Fruit fly (Drosophila melanogaster) whole organism, wandering third instar larva: Measurements from ENCODE around the gene CG6465.

Experiments
- Abd-B ChIP-seq: fragments of >200 bp; optimal IDR thresholded peaks from 2 replicates; lab custom pipeline; 2017; ENCODE audit warnings: missing biosample characterization, missing genetic modification characterization
- CG32264 ChIP-seq: fragments of 200-800 bp; sonication (Bioruptor generic); optimal IDR thresholded peaks from 2 replicates; lab custom pipeline; 2016; ENCODE audit warnings: missing biosample characterization, missing genetic modification characterization
- CG9705 ChIP-seq: fragments of 200-800 bp; sonication (Bioruptor generic); optimal IDR thresholded peaks from 2 replicates; lab custom pipeline; 2018; ENCODE audit warnings: missing biosample characterization, mild to moderate bottlenecking, missing genetic modification characterization
- CrebA ChIP-seq: fragments of 200-800 bp; sonication (Bioruptor generic); optimal IDR thresholded peaks from 2 replicates; lab custom pipeline; 2016; ENCODE audit warnings: missing biosample characterization, mild to moderate bottlenecking, missing genetic modification characterization, borderline replicate concordance
- Dfd ChIP-seq: fragments of >200 bp; optimal IDR thresholded peaks from 2 replicates; lab custom pipeline; 2017; ENCODE audit warnings: missing biosample characterization, missing genetic modification characterization
- Dif ChIP-seq: fragments of 200-275, 200-300 bp; sonication (Bioruptor generic); optimal IDR thresholded peaks from 2 replicates; lab custom pipeline; 2018; ENCODE audit warnings: missing biosample characterization, missing genetic modification characterization; ENCODE audit not compliant: partially characterized antibody
- GATAd ChIP-seq: sonication (Bioruptor generic); optimal IDR thresholded peaks from 2 replicates; lab custom pipeline; 2016; ENCODE audit warnings: missing biosample characterization, missing genetic modification characterization
- HLH106 ChIP-seq: fragments of 200-800 bp; optimal IDR thresholded peaks from 3 replicates; lab custom pipeline; 2019; ENCODE audit warnings: missing biosample characterization, mild to moderate bottlenecking, missing genetic modification characterization, moderate library complexity
- Hnf4 ChIP-seq: fragments of 200-800 bp; sonication (Bioruptor generic); optimal IDR thresholded peaks from 2 replicates; lab custom pipeline; 2016; ENCODE audit warnings: missing biosample characterization, mild to moderate bottlenecking, missing genetic modification characterization
- Hr78 ChIP-seq: fragments of >200 bp; optimal IDR thresholded peaks from 2 replicates; lab custom pipeline; 2017; ENCODE audit warnings: missing biosample characterization, missing genetic modification characterization
- Hr83 ChIP-seq: fragments of 200-300 bp; sonication (Bioruptor generic); optimal IDR thresholded peaks from 2 replicates; lab custom pipeline; 2016; ENCODE audit warnings: missing biosample characterization, mild to moderate bottlenecking, missing genetic modification characterization, moderate library complexity; ENCODE audit not compliant: poor library complexity, severe bottlenecking
- Jra ChIP-seq: sonication (Bioruptor generic); optimal IDR thresholded peaks from 2 replicates; lab custom pipeline; 2016; ENCODE audit warnings: missing biosample characterization, missing genetic modification characterization
- Mio ChIP-seq: sonication (Bioruptor generic); optimal IDR thresholded peaks from 2 replicates; lab custom pipeline; 2016; ENCODE audit warnings: missing biosample characterization, missing genetic modification characterization
- Myc ChIP-seq: fragments of >200 bp; optimal IDR thresholded peaks from 2 replicates; lab custom pipeline; 2017
- N ChIP-seq: fragments of >200 bp; optimal IDR thresholded peaks from 2 replicates; lab custom pipeline; 2018; ENCODE audit warnings: missing biosample characterization, missing external identifiers, missing genetic modification characterization
- OdsH ChIP-seq: fragments of 200-800 bp; sonication (Bioruptor generic); optimal IDR thresholded peaks from 2 replicates; lab custom pipeline; 2016; ENCODE audit warnings: missing biosample characterization, mild to moderate bottlenecking, missing genetic modification characterization
- Rel ChIP-seq, 2 experiments: fragments of 200-800 bp; sonication (Bioruptor generic) in 1 of 2; optimal IDR thresholded peaks; 2 replicates in 1 of 2; 3 replicates in 1 of 2; lab custom pipeline; 2016 to 2019; ENCODE audit warnings: mild to moderate bottlenecking in 2 of 2, missing biosample characterization in 2 of 2, missing genetic modification characterization in 2 of 2, moderate library complexity in 1 of 2
- Sp1 ChIP-seq: fragments of 200-800 bp; sonication (Bioruptor generic); optimal IDR thresholded peaks from 3 replicates; lab custom pipeline; 2019; ENCODE audit warnings: missing biosample characterization, mild to moderate bottlenecking, missing genetic modification characterization, moderate library complexity
- Vsx2 ChIP-seq: fragments of 200-300, 225-300 bp; sonication (Bioruptor generic); optimal IDR thresholded peaks from 2 replicates; lab custom pipeline; 2018; ENCODE audit warnings: missing biosample characterization, missing genetic modification characterization; ENCODE audit not compliant: partially characterized antibody
- br ChIP-seq: fragments of 200-800 bp; sonication (Bioruptor generic); optimal IDR thresholded peaks from 2 replicates; lab custom pipeline; 2016; ENCODE audit warnings: missing biosample characterization, missing genetic modification characterization
- brk ChIP-seq: fragments of 200-800 bp; sonication (Bioruptor generic); optimal IDR thresholded peaks from 2 replicates; lab custom pipeline; 2016; ENCODE audit warnings: missing biosample characterization, mild to moderate bottlenecking, missing genetic modification characterization
- dl ChIP-seq, 2 experiments: fragments of 175-275, 200-275 bp in 1 of 2; fragments of 200-275 bp in 1 of 2; sonication (Bioruptor generic); optimal IDR thresholded peaks; lab custom pipeline; 2018; ENCODE audit warnings: mild to moderate bottlenecking in 2 of 2, missing biosample characterization in 2 of 2, missing genetic modification characterization in 2 of 2, moderate library complexity in 2 of 2; ENCODE audit not compliant: partially characterized antibody in 2 of 2, insufficient read depth in 1 of 2
- dmrt93B ChIP-seq: fragments of 200-800 bp; sonication (Bioruptor generic); optimal IDR thresholded peaks from 2 replicates; lab custom pipeline; 2018; ENCODE audit warnings: missing biosample characterization, mild to moderate bottlenecking, missing genetic modification characterization
- dsf ChIP-seq: sonication (Bioruptor generic); optimal IDR thresholded peaks from 2 replicates; lab custom pipeline; 2016; ENCODE audit warnings: missing biosample characterization, missing genetic modification characterization, borderline replicate concordance
- ey ChIP-seq: fragments of 200-800 bp; sonication (Bioruptor generic); optimal IDR thresholded peaks from 2 replicates; lab custom pipeline; 2016; ENCODE audit warnings: missing biosample characterization, missing genetic modification characterization
- foxo ChIP-seq, 2 experiments: fragments of 200-800 bp; sonication (Bioruptor generic); optimal IDR thresholded peaks; 2 replicates in 1 of 2; 3 replicates in 1 of 2; lab custom pipeline; 2016 to 2017; ENCODE audit warnings: missing biosample characterization in 2 of 2, missing genetic modification characterization in 2 of 2
- fru ChIP-seq: fragments of 200-800 bp; sonication (Bioruptor generic); optimal IDR thresholded peaks from 3 replicates; lab custom pipeline; 2016; ENCODE audit warnings: missing biosample characterization, mild to moderate bottlenecking, missing genetic modification characterization
- h ChIP-seq: fragments of 200-800 bp; sonication (Bioruptor generic); optimal IDR thresholded peaks from 3 replicates; lab custom pipeline; 2016; ENCODE audit warnings: missing biosample characterization, mild to moderate bottlenecking, missing genetic modification characterization
- jim ChIP-seq: fragments of 175-275, 200-325 bp; sonication (Bioruptor generic); optimal IDR thresholded peaks from 2 replicates; lab custom pipeline; 2016; ENCODE audit warnings: missing biosample characterization, mild to moderate bottlenecking, missing genetic modification characterization
- lola ChIP-seq: fragments of >200 bp; optimal IDR thresholded peaks from 2 replicates; lab custom pipeline; 2017; ENCODE audit warnings: missing biosample characterization, missing genetic modification characterization
- pan ChIP-seq: fragments of >200 bp; optimal IDR thresholded peaks from 2 replicates; lab custom pipeline; 2017
- psq ChIP-seq: fragments of 200-800 bp; sonication (Bioruptor generic); optimal IDR thresholded peaks from 3 replicates; lab custom pipeline; 2017; ENCODE audit warnings: missing biosample characterization, mild to moderate bottlenecking, missing genetic modification characterization, moderate library complexity
- rgr ChIP-seq: fragments of 200-800 bp; sonication (Bioruptor generic); optimal IDR thresholded peaks from 3 replicates; lab custom pipeline; 2016; ENCODE audit warnings: missing biosample characterization, mild to moderate bottlenecking, missing genetic modification characterization
- sage ChIP-seq: fragments of 200-800 bp; sonication (Bioruptor generic); optimal IDR thresholded peaks from 2 replicates; lab custom pipeline; 2016; ENCODE audit warnings: missing biosample characterization, mild to moderate bottlenecking, missing genetic modification characterization
- sv ChIP-seq: fragments of 200-800 bp; sonication (Bioruptor generic); optimal IDR thresholded peaks from 3 replicates; lab custom pipeline; 2016; ENCODE audit warnings: missing biosample characterization, missing genetic modification characterization
- tai ChIP-seq: sonication (Bioruptor generic); optimal IDR thresholded peaks from 2 replicates; lab custom pipeline; 2016; ENCODE audit warnings: missing biosample characterization, missing genetic modification characterization
- usp ChIP-seq: fragments of >200 bp; optimal IDR thresholded peaks from 2 replicates; lab custom pipeline; 2017; ENCODE audit warnings: missing biosample characterization, missing genetic modification characterization
- woc ChIP-seq: sonication (Bioruptor generic); optimal IDR thresholded peaks from 2 replicates; lab custom pipeline; 2016; ENCODE audit warnings: missing biosample characterization, mild to moderate bottlenecking, missing genetic modification characterization

The CG6465 gene

DNA sequence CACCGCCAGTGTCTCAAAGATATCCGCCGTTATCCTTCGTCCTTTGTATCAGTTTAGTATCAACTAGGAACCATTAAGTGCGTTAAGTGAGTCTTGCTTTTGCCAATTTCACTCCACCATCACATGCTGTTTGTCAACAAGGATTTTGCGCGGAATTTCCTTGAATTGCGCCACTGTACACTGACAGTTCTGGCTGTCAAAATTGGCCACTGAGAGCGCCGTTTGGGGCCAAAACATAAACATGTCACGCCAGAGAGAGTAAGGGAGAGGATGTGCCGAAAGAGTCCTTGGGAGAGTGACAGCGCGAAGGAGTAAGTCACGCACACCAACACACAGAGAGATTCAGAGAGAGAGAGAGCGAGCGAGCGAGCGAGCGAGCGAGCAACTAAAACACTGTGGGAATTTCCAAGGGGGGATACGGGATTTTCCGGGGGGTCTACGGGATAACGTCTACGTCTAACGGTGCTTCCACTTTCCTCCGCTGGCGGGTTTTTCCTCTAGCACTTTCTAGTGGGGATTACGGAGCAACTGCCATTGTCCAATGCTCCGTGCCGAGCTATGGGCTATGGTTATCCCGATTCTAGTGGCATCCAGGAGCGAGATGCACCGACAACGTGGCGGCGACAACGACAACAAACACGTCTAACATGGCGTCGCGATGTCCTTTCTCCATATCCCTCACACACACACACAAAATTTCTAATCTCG lies 38.3 kb downstream of the CG6465 start:
- TF ChIP-seq foxo (GFP tag; optimal IDR thresholded peaks at IDR 0.05; lab: Kevin White, UChicago) (no peak), psq (no peak), dl (GFP tag; optimal IDR thresholded peaks at IDR 0.05; lab: Kevin White, UChicago; ENCODE audit: insufficient read depth in 1 of 2, partially characterized antibody in 2 of 2) (no peak), tai (GFP tag; lab: Kevin White, UChicago) (no peak), OdsH (GFP tag; lab: Kevin White, UChicago) (no peak), dmrt93B (GFP tag; lab: Kevin White, UChicago) (no peak), CG9705 (GFP tag; lab: Kevin White, UChicago) (no peak)

DNA sequence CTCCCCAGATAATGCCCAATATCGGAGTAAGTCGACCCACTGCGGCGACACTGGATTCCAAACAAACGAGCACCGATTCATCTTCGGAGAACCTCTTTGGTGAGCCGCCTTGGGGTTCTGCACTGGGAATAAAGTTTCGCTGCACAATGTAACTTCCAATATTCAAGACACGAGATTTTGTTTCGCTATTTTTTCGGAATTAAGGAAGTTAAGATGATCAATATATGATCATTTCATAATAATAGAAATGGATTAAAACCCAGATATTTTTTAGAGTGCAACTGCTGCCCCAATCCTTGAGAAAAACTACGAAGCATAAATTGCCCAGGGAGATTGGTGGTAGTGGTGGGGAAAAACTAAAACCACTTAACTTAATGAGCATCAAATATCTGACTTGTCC lies 41.0 kb downstream of the CG6465 start:
- TF ChIP-seq h (GFP tag; lab: Kevin White, UChicago) = no peak

DNA sequence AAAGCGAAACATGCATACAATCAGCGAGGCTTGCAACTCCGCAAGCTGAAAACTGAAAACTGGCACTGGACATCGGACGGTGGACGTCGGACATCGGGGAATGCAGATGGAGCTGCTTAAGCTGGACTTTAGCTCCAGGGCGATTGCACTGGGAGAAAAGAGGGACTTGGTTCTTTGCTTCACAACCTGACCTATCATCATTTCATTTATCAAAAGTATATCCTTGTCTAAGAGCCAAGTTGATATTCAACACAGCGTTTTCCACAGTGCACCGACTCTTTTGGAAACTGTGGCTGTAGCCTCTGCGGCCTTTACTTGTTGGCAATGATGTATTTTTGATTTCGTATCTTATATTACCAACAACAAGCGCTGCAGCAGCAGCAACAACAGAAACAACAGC lies 43.2 kb downstream of the CG6465 start:
- TF ChIP-seq rgr = peak; percentile 28
- TF ChIP-seq GATAd (GFP tag; lab: Kevin White, UChicago) = no peak
- no peak for TF ChIP-seq Myc (lab: Kevin White, UChicago)
- peak; percentile 63 for TF ChIP-seq h (GFP tag; lab: Kevin White, UChicago)
- peak; percentile 37 for TF ChIP-seq psq
- TF ChIP-seq CG32264 (GFP tag; lab: Kevin White, UChicago) = no peak
- TF ChIP-seq Hr83 (GFP tag; lab: Kevin White, UChicago) = no peak
- TF ChIP-seq Hnf4 (GFP tag; lab: Kevin White, UChicago) = peak; percentile 50
- no peak for TF ChIP-seq pan (lab: Kevin White, UChicago)
- no peak for TF ChIP-seq dmrt93B (GFP tag; lab: Kevin White, UChicago)
- peak; percentile 41 for TF ChIP-seq OdsH (GFP tag; lab: Kevin White, UChicago)
- peak; percentile 60 for TF ChIP-seq ey (GFP tag; lab: Kevin White, UChicago)
- no peak for TF ChIP-seq brk (GFP tag; lab: Kevin White, UChicago)
- no peak for TF ChIP-seq Hr78 (GFP tag; lab: Kevin White, UChicago)
- peak; percentile 41 for TF ChIP-seq CG9705 (GFP tag; lab: Kevin White, UChicago)
- no peak for TF ChIP-seq Dif (GFP tag; lab: Kevin White, UChicago)
- no peak for TF ChIP-seq dl (GFP tag; optimal IDR thresholded peaks at IDR 0.05; lab: Kevin White, UChicago; ENCODE audit: insufficient read depth in 1 of 2, partially characterized antibody in 2 of 2)
- peak; percentile 61 for TF ChIP-seq Sp1 (GFP tag; lab: Kevin White, UChicago)
- peak; percentile 48 for TF ChIP-seq woc (GFP tag; lab: Kevin White, UChicago)
- TF ChIP-seq br (GFP tag; lab: Kevin White, UChicago) = peak; percentile 50
- TF ChIP-seq dsf (GFP tag; lab: Kevin White, UChicago) = no peak
- no peak for TF ChIP-seq lola (GFP tag; lab: Kevin White, UChicago)
- no peak for TF ChIP-seq jim
- peak; percentile 65 for TF ChIP-seq fru (GFP tag; lab: Kevin White, UChicago)
- no peak for TF ChIP-seq Jra (GFP tag; lab: Kevin White, UChicago)
- no peak for TF ChIP-seq sv (GFP tag; lab: Kevin White, UChicago)
- TF ChIP-seq foxo (GFP tag; optimal IDR thresholded peaks at IDR 0.05; lab: Kevin White, UChicago) = peak in 1 of 2 experiments; percentile 44
- no peak for TF ChIP-seq Vsx2
- peak; percentile 61 for TF ChIP-seq HLH106 (tag; lab: Kevin White, UChicago)
- no peak for TF ChIP-seq sage
- no peak for TF ChIP-seq tai (GFP tag; lab: Kevin White, UChicago)
- no peak for TF ChIP-seq Rel (GFP tag; optimal IDR thresholded peaks at IDR 0.05; lab: Kevin White, UChicago)
- peak; percentile 19 for TF ChIP-seq Rel (tag; optimal IDR thresholded peaks at IDR 0.05; lab: Kevin White, UChicago)
- no peak for TF ChIP-seq Dfd (GFP tag; lab: Kevin White, UChicago)
- no peak for TF ChIP-seq Abd-B
- no peak for TF ChIP-seq usp (GFP tag; lab: Kevin White, UChicago)
- no peak for TF ChIP-seq Mio
- TF ChIP-seq N (GFP tag; lab: Kevin White, UChicago) = no peak
- no peak for TF ChIP-seq CrebA (GFP tag; lab: Kevin White, UChicago)
